Fruit fly (Drosophila melanogaster) whole organism, embryonic: ENCODE data around the gene ppk20.

Experiments used
- Adf1 ChIP-seq: fragments of 200-800 bp; sonication (Bioruptor generic); IDR thresholded peaks from 2 replicates; pipeline ENCODE4 v1.3.6; 2022; ENCODE audit warnings: missing biosample characterization, missing genetic modification characterization
- Bdp1 ChIP-seq: fragments of 200-800 bp; sonication (Bioruptor generic); optimal IDR thresholded peaks from 3 replicates; lab custom pipeline; 2016; ENCODE audit warnings: missing biosample characterization, missing genetic modification characterization
- CG10959 ChIP-seq: fragments of 200-800 bp; sonication (Bioruptor generic); IDR thresholded peaks from 2 replicates; pipeline ENCODE4 v1.3.6; 2022; ENCODE audit warnings: missing biosample characterization, missing genetic modification characterization
- CG13287 ChIP-seq: fragments of 200-800 bp; sonication (Bioruptor generic); IDR thresholded peaks from 2 replicates; pipeline ENCODE4 v1.3.6; 2022; ENCODE audit warnings: missing biosample characterization, missing genetic modification characterization; ENCODE audit not compliant: partially characterized antibody
- CG15073 ChIP-seq: fragments of 200-800 bp; sonication (Bioruptor generic); optimal IDR thresholded peaks from 2 replicates; lab custom pipeline; 2016; ENCODE audit warnings: missing biosample characterization, missing genetic modification characterization
- CG1647 ChIP-seq: fragments of 200-800 bp; sonication (Bioruptor generic); optimal IDR thresholded peaks from 3 replicates; lab custom pipeline; 2016; ENCODE audit warnings: missing biosample characterization, missing genetic modification characterization
- CG16779 ChIP-seq: fragments of 200-800 bp; sonication (Bioruptor generic); IDR thresholded peaks from 2 replicates; pipeline ENCODE4 v1.3.6; 2022; ENCODE audit warnings: missing biosample characterization, missing genetic modification characterization
- CG17359 ChIP-seq: fragments of 200-800 bp; sonication (Bioruptor generic); optimal IDR thresholded peaks from 3 replicates; lab custom pipeline; 2018; ENCODE audit warnings: missing biosample characterization, mild to moderate bottlenecking, missing genetic modification characterization, moderate library complexity
- CG31224 ChIP-seq: fragments of 200-800 bp; sonication (Bioruptor generic); IDR thresholded peaks from 2 replicates; pipeline ENCODE4 v1.3.6; 2022; ENCODE audit warnings: missing biosample characterization, missing genetic modification characterization
- CG31365 ChIP-seq: fragments of 200-800 bp; sonication (Bioruptor generic); optimal IDR thresholded peaks from 2 replicates; lab custom pipeline; 2018; ENCODE audit warnings: missing biosample characterization, mild to moderate bottlenecking, missing genetic modification characterization
- CG32767 ChIP-seq: fragments of 200-800 bp; sonication (Bioruptor generic); IDR thresholded peaks from 2 replicates; pipeline ENCODE4 v1.3.6; 2022; ENCODE audit warnings: missing biosample characterization, missing genetic modification characterization
- CG4282 ChIP-seq: fragments of 200-800 bp; sonication (Bioruptor generic); optimal IDR thresholded peaks from 2 replicates; lab custom pipeline; 2016; ENCODE audit warnings: missing biosample characterization, missing genetic modification characterization
- CG4424 ChIP-seq: fragments of 200-800 bp; sonication (Bioruptor generic); optimal IDR thresholded peaks from 3 replicates; lab custom pipeline; 2016; ENCODE audit warnings: missing biosample characterization, missing genetic modification characterization
- CG7928 ChIP-seq: fragments of 200-800 bp; sonication (Bioruptor generic); optimal IDR thresholded peaks from 2 replicates; lab custom pipeline; 2017; ENCODE audit warnings: missing biosample characterization, mild to moderate bottlenecking, missing genetic modification characterization
- CG8388 ChIP-seq: fragments of 200-800 bp; sonication (Bioruptor generic); optimal IDR thresholded peaks from 2 replicates; lab custom pipeline; 2019; ENCODE audit warnings: missing biosample characterization, mild to moderate bottlenecking, missing genetic modification characterization, moderate library complexity
- CG8478 ChIP-seq: fragments of >200 bp; optimal IDR thresholded peaks from 2 replicates; lab custom pipeline; 2018
- CG8944 ChIP-seq: fragments of 200-800 bp; sonication (Bioruptor generic); optimal IDR thresholded peaks from 3 replicates; lab custom pipeline; 2016; ENCODE audit warnings: missing biosample characterization, missing genetic modification characterization
- CG9215 ChIP-seq: fragments of 200-800 bp; sonication (Bioruptor generic); IDR thresholded peaks from 2 replicates; pipeline ENCODE4 v1.3.6; 2022; ENCODE audit warnings: missing biosample characterization, missing genetic modification characterization
- CkIIα-i1 ChIP-seq: fragments of 200-800 bp; sonication (Bioruptor generic); IDR thresholded peaks from 2 replicates; pipeline ENCODE4 v1.3.6; 2022; ENCODE audit warnings: missing biosample characterization, missing genetic modification characterization
- D ChIP-seq, 2 experiments: fragments of 200-800 bp in 1 of 2; fragments of >200 bp in 1 of 2; sonication (Bioruptor generic) in 1 of 2; optimal IDR thresholded peaks; 2 replicates in 1 of 2; 3 replicates in 1 of 2; lab custom pipeline; 2017; ENCODE audit warnings: mild to moderate bottlenecking in 1 of 2, missing biosample characterization in 1 of 2, missing genetic modification characterization in 1 of 2, missing genetic modification reagents in 1 of 2
- Dll ChIP-seq: fragments of 200-800 bp; sonication (Bioruptor generic); IDR thresholded peaks from 4 replicates; pipeline ENCODE4 v1.3.6; 2022; ENCODE audit warnings: missing biosample characterization, missing genetic modification characterization; ENCODE audit not compliant: partially characterized antibody
- Ets65A ChIP-seq: fragments of 200-800 bp; sonication (Bioruptor generic); peaks from one replicate; lab custom pipeline; 2016; ENCODE audit warnings: missing biosample characterization, missing genetic modification characterization
- Ets97D ChIP-seq: fragments of 200-800 bp; sonication (Bioruptor generic); optimal IDR thresholded peaks from 3 replicates; lab custom pipeline; 2016; ENCODE audit warnings: missing biosample characterization, missing genetic modification characterization
- H15 ChIP-seq: fragments of 200-800 bp; sonication (Bioruptor generic); IDR thresholded peaks from 3 replicates; pipeline ENCODE4 v1.3.6; 2022; ENCODE audit warnings: missing biosample characterization, missing genetic modification characterization
- HHEX ChIP-seq: fragments of 200-800 bp; sonication (Bioruptor generic); optimal IDR thresholded peaks from 3 replicates; lab custom pipeline; 2017; ENCODE audit warnings: missing biosample characterization, mild to moderate bottlenecking, missing genetic modification characterization, missing genetic modification reagents
- Hr78 ChIP-seq, 2 experiments: fragments of 200-800 bp in 1 of 2; fragments of >200 bp in 1 of 2; sonication (Bioruptor generic) in 1 of 2; optimal IDR thresholded peaks; 2 replicates each; lab custom pipeline; 2017 to 2019; ENCODE audit warnings: missing biosample characterization in 2 of 2, missing genetic modification characterization in 2 of 2, mild to moderate bottlenecking in 1 of 2, moderate library complexity in 1 of 2
- Max ChIP-seq: fragments of 200-800 bp; sonication (Bioruptor generic); optimal IDR thresholded peaks from 2 replicates; lab custom pipeline; 2016; ENCODE audit warnings: missing biosample characterization, mild to moderate bottlenecking, missing genetic modification characterization
- NC2α ChIP-seq: fragments of 200-800 bp; sonication (Bioruptor generic); optimal IDR thresholded peaks from 2 replicates; lab custom pipeline; 2016; ENCODE audit warnings: missing biosample characterization, missing genetic modification characterization
- NFAT ChIP-seq: fragments of 200-800 bp; sonication (Bioruptor generic); IDR thresholded peaks from 2 replicates; pipeline ENCODE4 v1.3.6; 2022; ENCODE audit warnings: missing biosample characterization, missing genetic modification characterization
- NK7.1 ChIP-seq: fragments of 200-800 bp; sonication (Bioruptor generic); optimal IDR thresholded peaks from 3 replicates; lab custom pipeline; 2016; ENCODE audit warnings: missing biosample characterization, missing genetic modification characterization
- Nf-YA ChIP-seq: fragments of 200-800 bp; sonication (Bioruptor generic); IDR thresholded peaks from 2 replicates; pipeline ENCODE4 v1.3.6; 2022; ENCODE audit warnings: missing biosample characterization, missing genetic modification characterization
- Rfx ChIP-seq: fragments of 200-800 bp; sonication (Bioruptor generic); IDR thresholded peaks from 2 replicates; pipeline ENCODE4 v1.3.6; 2022; ENCODE audit warnings: missing biosample characterization, missing genetic modification characterization
- TFAM ChIP-seq: fragments of 200-800 bp; sonication (Bioruptor generic); optimal IDR thresholded peaks from 2 replicates; lab custom pipeline; 2017; ENCODE audit warnings: missing biosample characterization, missing genetic modification characterization, inconsistent platforms
- bsh ChIP-seq, 2 experiments: fragments of 200-800 bp; sonication (Bioruptor generic); optimal IDR thresholded peaks; 2 replicates each; lab custom pipeline; 2017 to 2018; ENCODE audit warnings: mild to moderate bottlenecking in 2 of 2, missing biosample characterization in 2 of 2, missing genetic modification characterization in 2 of 2, moderate library complexity in 1 of 2
- chif ChIP-seq, 2 experiments: fragments of 200-800 bp; sonication (Bioruptor generic); optimal IDR thresholded peaks; 3 replicates each; lab custom pipeline; 2016; ENCODE audit warnings: missing biosample characterization in 2 of 2, missing genetic modification characterization in 2 of 2
- ci ChIP-seq: fragments of 200-800 bp; sonication (Bioruptor generic); IDR thresholded peaks from 3 replicates; pipeline ENCODE4 v1.3.6; 2022; ENCODE audit warnings: missing biosample characterization, missing genetic modification characterization
- en ChIP-seq: fragments of 200-800 bp; sonication (Bioruptor generic); optimal IDR thresholded peaks from 2 replicates; lab custom pipeline; 2016; ENCODE audit warnings: missing biosample characterization, missing genetic modification characterization
- eyg ChIP-seq: fragments of 200-800 bp; sonication (Bioruptor generic); optimal IDR thresholded peaks from 3 replicates; lab custom pipeline; 2016; ENCODE audit warnings: missing biosample characterization, missing genetic modification characterization
- fd64A ChIP-seq: fragments of 200-800 bp; sonication (Bioruptor generic); optimal IDR thresholded peaks from 3 replicates; lab custom pipeline; 2018; ENCODE audit warnings: missing biosample characterization, mild to moderate bottlenecking, missing genetic modification characterization
- gce ChIP-seq: fragments of 200-800 bp; sonication (Bioruptor generic); IDR thresholded peaks from 3 replicates; pipeline ENCODE4 v1.3.6; 2022; ENCODE audit warnings: missing biosample characterization, missing genetic modification characterization
- gfzf ChIP-seq: fragments of 200-800 bp; sonication (Bioruptor generic); optimal IDR thresholded peaks from 2 replicates; lab custom pipeline; 2016; ENCODE audit warnings: missing biosample characterization, mild to moderate bottlenecking, missing genetic modification characterization, moderate library complexity
- gt ChIP-seq: fragments of 200-800 bp; sonication (Bioruptor generic); IDR thresholded peaks from 2 replicates; pipeline ENCODE4 v1.3.6; 2022; ENCODE audit warnings: missing biosample characterization, missing genetic modification characterization
- mirr ChIP-seq: fragments of 200-800 bp; sonication (Bioruptor generic); optimal IDR thresholded peaks from 3 replicates; lab custom pipeline; 2018; ENCODE audit warnings: missing biosample characterization, mild to moderate bottlenecking, missing genetic modification characterization
- nom ChIP-seq: fragments of 200-800 bp; sonication (Bioruptor generic); optimal IDR thresholded peaks from 2 replicates; lab custom pipeline; 2017; ENCODE audit warnings: missing biosample characterization, missing genetic modification characterization, mild to moderate bottlenecking, moderate library complexity, missing genetic modification reagents
- pfk ChIP-seq: fragments of 200-800 bp; sonication (Bioruptor generic); optimal IDR thresholded peaks from 2 replicates; lab custom pipeline; 2018; ENCODE audit warnings: missing biosample characterization, mild to moderate bottlenecking, missing genetic modification characterization, moderate library complexity
- psq ChIP-seq: fragments of 200-800 bp; sonication (Bioruptor generic); optimal IDR thresholded peaks from 2 replicates; lab custom pipeline; 2017; ENCODE audit warnings: missing biosample characterization, missing genetic modification characterization
- ranshi ChIP-seq: fragments of 200-800 bp; sonication (Bioruptor generic); IDR thresholded peaks from 2 replicates; pipeline ENCODE4 v1.3.6; 2022; ENCODE audit warnings: missing biosample characterization, missing genetic modification characterization
- sima ChIP-seq: fragments of 200-800 bp; sonication (Bioruptor generic); optimal IDR thresholded peaks from 2 replicates; lab custom pipeline; 2016; ENCODE audit warnings: missing biosample characterization, missing genetic modification characterization
- tll ChIP-seq, 2 experiments: fragments of 200-800 bp in 1 of 2; fragments of >200 bp in 1 of 2; sonication (Bioruptor generic) in 1 of 2; optimal IDR thresholded peaks; 2 replicates each; lab custom pipeline; 2017 to 2019; ENCODE audit warnings: missing biosample characterization in 2 of 2, missing genetic modification characterization in 2 of 2, mild to moderate bottlenecking in 1 of 2, moderate library complexity in 1 of 2
- tx ChIP-seq: fragments of 200-800 bp; sonication (Bioruptor generic); optimal IDR thresholded peaks from 2 replicates; lab custom pipeline; 2016; ENCODE audit warnings: missing biosample characterization, missing genetic modification characterization
- usp ChIP-seq: fragments of >200 bp; optimal IDR thresholded peaks from 2 replicates; lab custom pipeline; 2017; ENCODE audit warnings: missing biosample characterization, missing genetic modification characterization
- z ChIP-seq: fragments of 200-800 bp; sonication (Bioruptor generic); IDR thresholded peaks from 3 replicates; pipeline ENCODE4 v1.3.6; 2022; ENCODE audit warnings: missing biosample characterization, missing genetic modification characterization

The ppk20 gene

dm6 chr3R:29699220-29699619 is 30.5 kb upstream of the ppk20 start (continued):
- TF ChIP-seq en (GFP tag; lab: Kevin White, UChicago) (no peak), NK7.1 (no peak), z (no peak), CG32767 (GFP tag; lab: Robert Waterston, UW) (no peak), CG31365 (tag; lab: Kevin White, UChicago) (no peak), D (optimal IDR thresholded peaks at IDR 0.05; lab: Kevin White, UChicago) (no peak), D (GFP tag; optimal IDR thresholded peaks at IDR 0.05; lab: Kevin White, UChicago) (no peak), CG13287 (GFP tag; lab: Robert Waterston, UW) (no peak), CkIIα-i1 (no peak), CG17359 (tag; lab: Kevin White, UChicago) (no peak), gce (GFP tag; lab: Robert Waterston, UW) (no peak), fd64A (GFP tag; lab: Kevin White, UChicago) (no peak), CG15073 (no peak), CG4282 (GFP tag; lab: Kevin White, UChicago) (no peak), Rfx (GFP tag; lab: Robert Waterston, UW) (no peak), pfk (GFP tag; lab: Kevin White, UChicago) (no peak), CG8944 (no peak), Nf-YA (no peak), eyg (GFP tag; lab: Kevin White, UChicago) (peak; percentile 10), Ets65A (GFP tag; lab: Kevin White, UChicago) (no peak), NFAT (GFP tag; lab: Robert Waterston, UW) (no peak), Hr78 (GFP tag; optimal IDR thresholded peaks at IDR 0.05; lab: Kevin White, UChicago) (peak in 1 of 2 experiments; percentile 41), CG9215 (peak; percentile 46; the same call in 1 of the 2 replicates), ranshi (GFP tag; lab: Robert Waterston, UW) (peak; percentile 39; the same call in 1 of the 2 replicates), tll (GFP tag; optimal IDR thresholded peaks at IDR 0.05; lab: Kevin White, UChicago) (no peak), CG16779 (GFP tag; lab: Robert Waterston, UW) (no peak), bsh (GFP tag; optimal IDR thresholded peaks at IDR 0.05; lab: Kevin White, UChicago) (peak in 1 of 2 experiments; percentile 50), H15 (GFP tag; lab: Robert Waterston, UW) (peak; percentile 65; the same call in 1 of the 3 replicates), Bdp1 (no peak), sima (no peak), Dll (GFP tag; lab: Robert Waterston, UW) (no peak), CG7928 (no peak), CG1647 (GFP tag; lab: Kevin White, UChicago) (no peak), CG8478 (no peak), NC2α (GFP tag; lab: Kevin White, UChicago) (no peak), CG31224 (GFP tag; lab: Robert Waterston, UW) (0 out of 2 replicates have a peak, but pooled peaks have one; percentile 10), CG8388 (GFP tag; lab: Kevin White, UChicago) (peak; percentile 49), gfzf (no peak), HHEX (GFP tag; lab: Kevin White, UChicago) (no peak), Adf1 (GFP tag; lab: Robert Waterston, UW) (no peak), gt (no peak), CG4424 (GFP tag; lab: Kevin White, UChicago) (peak; percentile 45), usp (GFP tag; lab: Kevin White, UChicago) (no peak), Max (GFP tag; lab: Kevin White, UChicago) (no peak), Ets97D (GFP tag; lab: Kevin White, UChicago) (no peak), psq (GFP tag; lab: Kevin White, UChicago) (no peak), TFAM (GFP tag; lab: Kevin White, UChicago) (no peak), chif (GFP tag; optimal IDR thresholded peaks at IDR 0.05; lab: Kevin White, UChicago) (peak in 1 of 2 experiments; percentile 16), tx (GFP tag; lab: Kevin White, UChicago) (no peak), ci (GFP tag; lab: Robert Waterston, UW) (peak; percentile 48; the same call in 1 of the 3 replicates), mirr (GFP tag; lab: Kevin White, UChicago) (no peak), nom (GFP tag; lab: Kevin White, UChicago) (no peak), CG10959 (GFP tag; lab: Robert Waterston, UW) (no peak)
